Worm (Caenorhabditis elegans): ENCODE results near the gene K07B1.4.

DNA sequence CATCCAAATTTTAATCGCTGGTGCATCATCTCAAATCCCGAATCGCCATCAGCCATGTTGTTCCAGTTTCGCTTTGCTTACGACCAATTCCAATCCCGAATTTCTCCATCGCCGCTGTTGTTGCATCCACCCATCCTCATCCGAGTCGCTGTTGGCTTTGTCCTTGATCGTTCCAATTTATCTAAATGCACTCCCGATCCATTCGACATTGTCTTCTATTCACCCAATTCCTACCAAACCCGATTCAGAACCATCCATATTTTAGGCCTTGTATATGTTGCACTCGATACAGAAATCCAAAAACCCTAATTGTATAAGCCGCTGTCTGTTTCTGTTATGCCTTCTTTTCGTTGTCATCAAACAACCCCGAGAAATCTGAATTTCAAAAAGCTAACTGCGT is 11.5 kb downstream of the K07B1.4 start:
- no peak for TF ChIP-seq pha-4 (tag; optimal IDR thresholded peaks at IDR 0.05)
- no peak for TF ChIP-seq zip-8 (tag; optimal IDR thresholded peaks at IDR 0.05)
- TF ChIP-seq mep-1 (tag; optimal IDR thresholded peaks at IDR 0.05) = no peak
- no peak for TF ChIP-seq ztf-11 (tag; optimal IDR thresholded peaks at IDR 0.05)
- TF ChIP-seq sptf-1 (tag; optimal IDR thresholded peaks at IDR 0.05) = no peak
